Worm (Caenorhabditis elegans) whole organism, L3 larva: ENCODE data around the gene C29F5.1.

Experiments used
- ZK546.5 ChIP-seq: sonication (generic microtip); optimal IDR thresholded peaks from 2 replicates; lab custom pipeline; 2017; ENCODE audit warnings: missing biosample characterization, missing genetic modification characterization
- aly-2 ChIP-seq: fragments of 150-350 bp; optimal IDR thresholded peaks from 2 replicates; lab custom pipeline; 2014; ENCODE audit warnings: missing biosample characterization, missing genetic modification characterization
- egl-27 ChIP-seq: sonication (generic microtip); optimal IDR thresholded peaks from 4 replicates; lab custom pipeline; 2017; ENCODE audit warnings: missing biosample characterization, missing genetic modification reagents, missing genetic modification characterization
- elt-3 ChIP-seq, 3 experiments: fragments of 150-350 bp in 1 of 3; sonication (generic microtip) in 2 of 3; optimal IDR thresholded peaks; 2 replicates in 2 of 3; 4 replicates in 1 of 3; lab custom pipeline; 2014 to 2017; ENCODE audit warnings: missing biosample characterization in 3 of 3, missing genetic modification characterization in 3 of 3
- fkh-10 ChIP-seq: sonication (generic microtip); optimal IDR thresholded peaks from 2 replicates; lab custom pipeline; 2017; ENCODE audit warnings: missing biosample characterization, missing genetic modification reagents, missing genetic modification characterization
- mdl-1 ChIP-seq: fragments of 150-350 bp; optimal IDR thresholded peaks from 2 replicates; lab custom pipeline; 2014; ENCODE audit warnings: missing biosample characterization, missing genetic modification characterization
- nhr-12 ChIP-seq: fragments of 150-350 bp; optimal IDR thresholded peaks from 2 replicates; lab custom pipeline; 2014; ENCODE audit warnings: missing biosample characterization, missing genetic modification characterization
- nhr-237 ChIP-seq: fragments of 150-350 bp; optimal IDR thresholded peaks from 2 replicates; lab custom pipeline; 2014; ENCODE audit warnings: missing biosample characterization, missing genetic modification characterization
- pha-4 ChIP-seq: fragments of 150-350 bp; optimal IDR thresholded peaks from 2 replicates; lab custom pipeline; 2014; ENCODE audit warnings: missing biosample characterization, missing genetic modification reagents, missing genetic modification characterization
- unc-39 ChIP-seq: sonication (generic microtip); optimal IDR thresholded peaks from 4 replicates; lab custom pipeline; 2017; ENCODE audit warnings: missing biosample characterization, missing genetic modification characterization
- unc-62 ChIP-seq: fragments of 150-350 bp; sonication (generic microtip); optimal IDR thresholded peaks from 4 replicates; lab custom pipeline; 2014; ENCODE audit warnings: missing biosample characterization, missing genetic modification reagents, missing genetic modification characterization
- ztf-11 ChIP-seq: fragments of 150-350 bp; optimal IDR thresholded peaks from 2 replicates; lab custom pipeline; 2014; ENCODE audit warnings: missing biosample characterization, missing genetic modification characterization
- ztf-4 ChIP-seq: fragments of 150-350 bp; optimal IDR thresholded peaks from 2 replicates; lab custom pipeline; 2014; ENCODE audit warnings: missing biosample characterization, missing genetic modification characterization

DNA sequence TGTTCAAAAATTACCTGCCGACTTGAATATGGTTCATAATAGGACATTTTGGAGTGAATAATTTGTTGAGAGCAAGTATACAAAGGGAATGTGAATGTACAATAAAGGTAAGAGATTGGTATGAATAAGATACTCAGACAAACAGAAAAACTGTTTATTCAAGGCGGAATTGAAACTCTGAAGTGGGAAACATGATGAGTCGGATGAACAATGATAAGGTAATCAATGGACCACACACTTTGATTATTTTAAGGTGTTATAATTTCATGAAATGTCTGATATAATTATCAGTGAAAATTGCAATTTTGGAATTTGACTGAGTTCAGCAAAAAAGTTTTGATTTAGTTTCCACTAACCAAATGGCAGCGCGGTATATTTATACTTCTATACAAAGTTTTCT is 36.2 kb downstream of the C29F5.1 start:
- TF ChIP-seq mdl-1 (tag; lab: Kevin White, UChicago) (no peak), egl-27 (tag; lab: Kevin White, UChicago) (no peak), unc-62 (GFP tag; lab: Kevin White, UChicago) (no peak), ZK546.5 (tag; lab: Kevin White, UChicago) (no peak), aly-2 (tag; lab: Kevin White, UChicago) (no peak), ztf-11 (tag; lab: Kevin White, UChicago) (no peak), ztf-4 (tag; lab: Kevin White, UChicago) (no peak), elt-3 (tag; optimal IDR thresholded peaks at IDR 0.05; lab: Kevin White, UChicago) (no peak), unc-39 (no peak), pha-4 (peak; percentile 44), nhr-237 (tag; lab: Kevin White, UChicago) (no peak), nhr-12 (tag; lab: Kevin White, UChicago) (no peak), fkh-10 (GFP tag; lab: Kevin White, UChicago) (no peak)
